Worm (Caenorhabditis elegans) whole organism, L3 larva: ENCODE measurements around the gene ceh-22.

ENCODE experiments used
- R02D3.7 ChIP-seq: fragments of 150-350 bp; optimal IDR thresholded peaks from 2 replicates; lab custom pipeline; 2014; ENCODE audit warnings: missing biosample characterization, missing genetic modification characterization
- ZK546.5 ChIP-seq: sonication (generic microtip); optimal IDR thresholded peaks from 2 replicates; lab custom pipeline; 2017; ENCODE audit warnings: missing biosample characterization, missing genetic modification characterization
- aly-2 ChIP-seq: fragments of 150-350 bp; optimal IDR thresholded peaks from 2 replicates; lab custom pipeline; 2014; ENCODE audit warnings: missing biosample characterization, missing genetic modification characterization
- ceh-82 ChIP-seq: fragments of 150-350 bp; optimal IDR thresholded peaks from 2 replicates; lab custom pipeline; 2014; ENCODE audit warnings: missing biosample characterization, missing genetic modification characterization
- egl-27 ChIP-seq: sonication (generic microtip); optimal IDR thresholded peaks from 4 replicates; lab custom pipeline; 2017; ENCODE audit warnings: missing biosample characterization, missing genetic modification reagents, missing genetic modification characterization
- egl-5 ChIP-seq: fragments of 150-350 bp; optimal IDR thresholded peaks from 2 replicates; lab custom pipeline; 2017; ENCODE audit warnings: missing biosample characterization, missing genetic modification reagents, missing genetic modification characterization, inconsistent platforms
- elt-1 ChIP-seq: fragments of 150-350 bp; optimal IDR thresholded peaks from 2 replicates; lab custom pipeline; 2014; ENCODE audit warnings: missing biosample characterization, missing genetic modification characterization
- elt-3 ChIP-seq, 3 experiments: fragments of 150-350 bp in 1 of 3; sonication (generic microtip) in 2 of 3; optimal IDR thresholded peaks; 2 replicates in 2 of 3; 4 replicates in 1 of 3; lab custom pipeline; 2014 to 2017; ENCODE audit warnings: missing biosample characterization in 3 of 3, missing genetic modification characterization in 3 of 3
- eor-1 ChIP-seq, 2 experiments: fragments of 150-350 bp; optimal IDR thresholded peaks; 2 replicates each; lab custom pipeline; 2014 to 2018; ENCODE audit warnings: missing biosample characterization in 2 of 2, missing genetic modification characterization in 2 of 2
- fkh-10 ChIP-seq: sonication (generic microtip); optimal IDR thresholded peaks from 2 replicates; lab custom pipeline; 2017; ENCODE audit warnings: missing biosample characterization, missing genetic modification reagents, missing genetic modification characterization
- hmg-11 ChIP-seq: sonication (generic microtip); optimal IDR thresholded peaks from 2 replicates; lab custom pipeline; 2016; ENCODE audit warnings: missing genetic modification characterization, missing compliant biosample characterization
- jun-1 ChIP-seq: fragments of 150-350 bp; optimal IDR thresholded peaks from 2 replicates; lab custom pipeline; 2014; ENCODE audit warnings: missing biosample characterization, missing genetic modification reagents, missing genetic modification characterization
- lin-39 ChIP-seq: fragments of 150-350 bp; optimal IDR thresholded peaks from 2 replicates; lab custom pipeline; 2018; ENCODE audit warnings: missing biosample characterization, missing genetic modification reagents, missing genetic modification characterization
- lsy-12 ChIP-seq: sonication (generic microtip); optimal IDR thresholded peaks from 2 replicates; lab custom pipeline; 2016; ENCODE audit warnings: mild to moderate bottlenecking, missing genetic modification characterization, missing compliant biosample characterization
- mdl-1 ChIP-seq: fragments of 150-350 bp; optimal IDR thresholded peaks from 2 replicates; lab custom pipeline; 2014; ENCODE audit warnings: missing biosample characterization, missing genetic modification characterization
- nfya-1 ChIP-seq: sonication (generic microtip); optimal IDR thresholded peaks from 2 replicates; lab custom pipeline; 2017; ENCODE audit warnings: missing genetic modification characterization, mild to moderate bottlenecking, missing compliant biosample characterization, antibody characterized with exemption, moderate library complexity; ENCODE audit not compliant: insufficient read depth
- nhr-11 ChIP-seq: fragments of 150-350 bp; optimal IDR thresholded peaks from 2 replicates; lab custom pipeline; 2014; ENCODE audit warnings: missing biosample characterization, missing genetic modification characterization
- nhr-12 ChIP-seq: fragments of 150-350 bp; optimal IDR thresholded peaks from 2 replicates; lab custom pipeline; 2014; ENCODE audit warnings: missing biosample characterization, missing genetic modification characterization
- nhr-25 ChIP-seq: sonication (generic microtip); optimal IDR thresholded peaks from 2 replicates; lab custom pipeline; 2017; ENCODE audit warnings: missing biosample characterization, missing genetic modification characterization
- nhr-28 ChIP-seq: fragments of 150-350 bp; optimal IDR thresholded peaks from 2 replicates; lab custom pipeline; 2014; ENCODE audit warnings: missing biosample characterization, missing genetic modification characterization
- nhr-43 ChIP-seq: sonication (generic microtip); optimal IDR thresholded peaks from 2 replicates; lab custom pipeline; 2016; ENCODE audit warnings: mild to moderate bottlenecking, missing genetic modification characterization, missing compliant biosample characterization; ENCODE audit not compliant: poor library complexity, severe bottlenecking
- nhr-76 ChIP-seq: fragments of 150-350 bp; sonication (generic microtip); optimal IDR thresholded peaks from 5 replicates; lab custom pipeline; 2014; ENCODE audit warnings: missing biosample characterization, missing genetic modification characterization
- pha-4 ChIP-seq: fragments of 150-350 bp; optimal IDR thresholded peaks from 2 replicates; lab custom pipeline; 2014; ENCODE audit warnings: missing biosample characterization, missing genetic modification reagents, missing genetic modification characterization
- snpc-4 ChIP-seq: fragments of 150-350 bp; optimal IDR thresholded peaks from 2 replicates; lab custom pipeline; 2014; ENCODE audit warnings: missing biosample characterization, missing genetic modification characterization
- unc-39 ChIP-seq: sonication (generic microtip); optimal IDR thresholded peaks from 4 replicates; lab custom pipeline; 2017; ENCODE audit warnings: missing biosample characterization, missing genetic modification characterization

ceh-22 gene

DNA sequence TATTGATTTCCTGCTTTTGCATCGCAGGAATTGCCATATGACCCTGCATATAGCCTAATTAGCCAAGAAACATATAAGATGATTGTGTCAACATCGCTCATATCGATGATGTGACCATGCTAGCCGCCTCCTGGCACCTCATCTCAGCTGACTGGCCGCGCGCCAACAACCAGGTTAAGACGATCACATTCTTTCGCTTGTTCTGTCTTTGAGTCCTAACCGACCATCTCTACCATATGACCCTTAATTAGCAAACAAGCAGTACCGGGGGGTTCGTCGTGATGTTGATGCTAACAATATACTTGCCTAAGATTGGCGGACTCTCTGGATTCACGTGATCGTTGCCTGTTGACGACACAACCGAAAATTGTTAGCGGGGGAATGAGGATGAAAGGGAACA lies 50.9 kb downstream of the ceh-22 start:
- TF ChIP-seq pha-4 (tag; lab: Kevin White, UChicago) (peak; percentile 70), eor-1 (tag; optimal IDR thresholded peaks at IDR 0.05; lab: Kevin White, UChicago) (no peak), hmg-11 (tag; lab: Kevin White, UChicago) (peak; percentile 5), nhr-25 (tag; lab: Kevin White, UChicago) (peak; percentile 51), nhr-43 (tag; lab: Kevin White, UChicago) (peak; percentile 70)

DNA sequence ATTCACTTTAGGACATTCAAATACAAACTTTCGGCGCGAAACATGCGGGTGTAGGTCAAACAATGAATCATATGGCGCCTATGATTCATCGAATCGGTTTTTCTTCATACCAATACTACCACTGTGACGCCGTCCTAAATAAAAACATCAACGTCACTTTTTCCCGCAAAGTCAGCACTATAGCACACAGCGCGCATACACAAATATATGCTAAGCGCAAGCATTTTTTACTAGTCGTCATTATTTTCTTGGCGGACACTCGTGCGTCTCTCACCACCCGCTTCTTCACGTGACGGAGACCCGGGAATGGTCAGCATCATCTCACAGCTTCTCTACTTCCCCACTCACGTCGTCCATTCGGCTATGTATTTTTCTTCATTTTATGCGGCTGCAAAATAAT lies 51.5 kb downstream of the ceh-22 start:
- no peak for TF ChIP-seq ZK546.5 (tag; lab: Kevin White, UChicago)
- TF ChIP-seq hmg-11 (tag; lab: Kevin White, UChicago): no peak
- peak; percentile 28 for TF ChIP-seq nfya-1 (tag; lab: Kevin White, UChicago)
- peak; percentile 42 for TF ChIP-seq lin-39 (tag; lab: Kevin White, UChicago)
- no peak for TF ChIP-seq mdl-1 (tag; lab: Kevin White, UChicago)
- peak; percentile 48 for TF ChIP-seq pha-4 (tag; lab: Kevin White, UChicago)

- TF ChIP-seq nhr-12 (tag; lab: Kevin White, UChicago): no peak
- no peak for TF ChIP-seq nhr-28 (tag; lab: Kevin White, UChicago)
- no peak for TF ChIP-seq aly-2
- no peak for TF ChIP-seq ceh-82 (tag; lab: Kevin White, UChicago)
- no peak for TF ChIP-seq R02D3.7 (tag; lab: Kevin White, UChicago)
- TF ChIP-seq jun-1 (tag; lab: Kevin White, UChicago): no peak
- TF ChIP-seq nhr-25 (tag; lab: Kevin White, UChicago): no peak
- no peak for TF ChIP-seq nhr-11 (tag; lab: Kevin White, UChicago)
- no peak for TF ChIP-seq snpc-4 (tag; lab: Kevin White, UChicago)
- TF ChIP-seq hmg-11 (tag; lab: Kevin White, UChicago): no peak
- TF ChIP-seq elt-3 (tag; optimal IDR thresholded peaks at IDR 0.05; lab: Kevin White, UChicago): no peak
- no peak for TF ChIP-seq fkh-10 (GFP tag; lab: Kevin White, UChicago)
- no peak for TF ChIP-seq nhr-76 (tag; lab: Kevin White, UChicago)
- no peak for TF ChIP-seq unc-39 (tag; lab: Kevin White, UChicago)
- TF ChIP-seq mdl-1 (tag; lab: Kevin White, UChicago): no peak
- TF ChIP-seq lin-39 (tag; lab: Kevin White, UChicago): no peak
- TF ChIP-seq egl-27 (tag; lab: Kevin White, UChicago): no peak
- TF ChIP-seq eor-1 (tag; optimal IDR thresholded peaks at IDR 0.05; lab: Kevin White, UChicago): no peak
- no peak for TF ChIP-seq elt-1
Measured at ce11 chrV:10723583-10723982, 51.9 kb downstream of the ceh-22 start.

DNA sequence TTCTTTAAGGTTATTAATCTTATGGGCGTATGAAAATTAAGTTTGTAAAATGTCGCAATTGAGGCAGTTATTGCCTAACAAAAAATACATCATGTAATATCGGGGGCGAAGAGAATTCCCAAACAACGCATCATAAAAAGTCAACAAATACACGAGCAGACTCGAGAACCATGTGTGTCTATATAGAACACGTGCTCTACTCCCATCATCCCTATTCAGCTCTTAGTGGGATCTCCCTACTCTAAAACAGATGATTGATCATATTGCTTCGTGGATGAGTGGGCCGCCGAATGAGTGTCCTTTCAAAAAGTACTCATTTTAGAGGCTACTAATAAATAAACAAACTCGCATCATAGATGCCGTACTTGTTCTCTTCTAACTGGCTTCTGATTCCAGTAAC lies 52.8 kb downstream of the ceh-22 start:
- TF ChIP-seq egl-5 (tag; lab: Kevin White, UChicago) (peak; percentile 36), lsy-12 (tag; lab: Kevin White, UChicago) (no peak), pha-4 (tag; lab: Kevin White, UChicago) (peak; percentile 70)
- TF ChIP-seq, all 47 proteins: peak for 2
